Worm (Caenorhabditis elegans) whole organism, L2 larva: ENCODE measurements around the gene ints-11.

Source experiments
- R02D3.7 ChIP-seq: fragments of 150-350 bp; optimal IDR thresholded peaks from 2 replicates; lab custom pipeline; 2014; ENCODE audit warnings: missing biosample characterization, missing genetic modification characterization
- ama-1 ChIP-seq: fragments of 150-350 bp; optimal IDR thresholded peaks from 2 replicates; lab custom pipeline; 2018; ENCODE audit warnings: inconsistent platforms
- blmp-1 ChIP-seq: sonication (generic microtip); optimal IDR thresholded peaks from 2 replicates; lab custom pipeline; 2017; ENCODE audit warnings: missing genetic modification characterization, mild to moderate bottlenecking, missing compliant biosample characterization, antibody characterized with exemption, moderate library complexity; ENCODE audit not compliant: insufficient read depth
- ceh-82 ChIP-seq: fragments of 150-350 bp; optimal IDR thresholded peaks from 2 replicates; lab custom pipeline; 2014; ENCODE audit warnings: missing biosample characterization, missing genetic modification characterization
- dmd-4 ChIP-seq: sonication (generic microtip); optimal IDR thresholded peaks from 2 replicates; lab custom pipeline; 2017; ENCODE audit warnings: missing biosample characterization, missing genetic modification characterization
- fos-1 ChIP-seq: fragments of 150-350 bp; optimal IDR thresholded peaks from 2 replicates; lab custom pipeline; 2014; ENCODE audit warnings: missing biosample characterization, missing genetic modification characterization
- mdl-1 ChIP-seq, 2 experiments: fragments of 150-350 bp in 1 of 2; sonication (generic microtip) in 1 of 2; optimal IDR thresholded peaks; 2 replicates each; lab custom pipeline; 2017; ENCODE audit warnings: missing biosample characterization in 2 of 2, missing genetic modification characterization in 2 of 2
- nhr-11 ChIP-seq: fragments of 150-350 bp; optimal IDR thresholded peaks from 2 replicates; lab custom pipeline; 2014; ENCODE audit warnings: missing biosample characterization, missing genetic modification characterization
- nhr-12 ChIP-seq: fragments of 150-350 bp; optimal IDR thresholded peaks from 2 replicates; lab custom pipeline; 2014; ENCODE audit warnings: missing biosample characterization, missing genetic modification characterization
- nhr-237 ChIP-seq: fragments of 150-350 bp; optimal IDR thresholded peaks from 2 replicates; lab custom pipeline; 2014; ENCODE audit warnings: missing biosample characterization, missing genetic modification characterization
- skn-1 ChIP-seq: sonication (generic microtip); optimal IDR thresholded peaks from 2 replicates; lab custom pipeline; 2017; ENCODE audit warnings: missing biosample characterization, missing genetic modification characterization
- zag-1 ChIP-seq: fragments of 150-350 bp; optimal IDR thresholded peaks from 2 replicates; lab custom pipeline; 2014; ENCODE audit warnings: missing biosample characterization, missing genetic modification characterization

DNA sequence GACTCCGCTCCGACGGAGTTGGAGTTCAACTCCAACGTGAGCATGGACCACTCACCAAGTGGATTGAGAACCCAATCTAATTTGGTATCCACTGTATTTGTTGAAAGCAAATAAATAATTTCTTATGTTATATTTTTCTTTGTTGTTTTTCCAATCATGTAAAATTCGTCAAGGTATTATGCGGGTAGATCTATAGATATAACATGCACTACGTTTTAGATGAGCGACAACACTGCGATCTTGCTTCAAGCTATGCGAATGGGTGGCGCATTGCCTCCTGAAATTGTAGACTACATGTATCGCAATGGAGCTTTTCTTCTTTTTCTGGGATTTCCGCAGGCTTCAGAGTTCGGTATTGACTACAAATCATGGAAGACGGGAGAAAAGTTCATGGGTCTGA is 1.3 kb upstream of the ints-11 start, which contains the start of gene F10B5.2:
- TF ChIP-seq fos-1 (tag; lab: Kevin White, UChicago) (no peak), blmp-1 (no peak), ceh-82 (tag; lab: Kevin White, UChicago) (no peak), ama-1 (lab: Kevin White, UChicago) (no peak), nhr-11 (tag; lab: Kevin White, UChicago) (no peak), nhr-12 (tag; lab: Kevin White, UChicago) (no peak), mdl-1 (tag; optimal IDR thresholded peaks at IDR 0.05; lab: Kevin White, UChicago) (no peak), R02D3.7 (no peak), zag-1 (tag; lab: Kevin White, UChicago) (no peak), nhr-237 (no peak), dmd-4 (tag; lab: Kevin White, UChicago) (no peak), skn-1 (tag; lab: Kevin White, UChicago) (no peak)
